Fruit fly (Drosophila melanogaster) whole organism, adult: ENCODE results near the gene CG13738.

Experiments used
- CG11617 ChIP-seq: fragments of 200-800 bp; sonication (Bioruptor generic); optimal IDR thresholded peaks from 2 replicates; lab custom pipeline; 2017; ENCODE audit warnings: mild to moderate bottlenecking, missing biosample characterization, missing genetic modification reagents, missing genetic modification characterization
- CG1620 ChIP-seq: fragments of 200-800 bp; sonication (Bioruptor generic); optimal IDR thresholded peaks from 2 replicates; lab custom pipeline; 2016; ENCODE audit warnings: missing biosample characterization, missing genetic modification characterization
- CG33017 ChIP-seq: fragments of 200-800 bp; sonication (Bioruptor generic); optimal IDR thresholded peaks from 2 replicates; lab custom pipeline; 2018; ENCODE audit warnings: missing biosample characterization, mild to moderate bottlenecking, missing genetic modification characterization, moderate library complexity
- CG5204 ChIP-seq: fragments of 200-800 bp; sonication (Bioruptor generic); optimal IDR thresholded peaks from 2 replicates; lab custom pipeline; 2016; ENCODE audit warnings: missing biosample characterization, missing genetic modification characterization
- CG7045 ChIP-seq: fragments of 200-800 bp; sonication (Bioruptor generic); optimal IDR thresholded peaks from 2 replicates; lab custom pipeline; 2017; ENCODE audit warnings: missing biosample characterization, mild to moderate bottlenecking, missing genetic modification characterization
- cnc ChIP-seq, 2 experiments: fragments of >200 bp; optimal IDR thresholded peaks; 2 replicates each; lab custom pipeline; 2017

dm6 chr3L:13925117-13925726 is 48.1 kb downstream of the CG13738 start, which contains the start of gene Rgl:
- TF ChIP-seq CG11617 (no peak), cnc (optimal IDR thresholded peaks at IDR 0.05; lab: Kevin White, UChicago) (no peak), CG1620 (GFP tag; lab: Kevin White, UChicago) (no peak), CG7045 (GFP tag; lab: Kevin White, UChicago) (no peak), CG5204 (GFP tag; lab: Kevin White, UChicago) (no peak), CG33017 (tag; lab: Kevin White, UChicago) (no peak)
